Worm (Caenorhabditis elegans): ENCODE data around the gene ZK1240.9.

ZK1240.9 gene

DNA sequence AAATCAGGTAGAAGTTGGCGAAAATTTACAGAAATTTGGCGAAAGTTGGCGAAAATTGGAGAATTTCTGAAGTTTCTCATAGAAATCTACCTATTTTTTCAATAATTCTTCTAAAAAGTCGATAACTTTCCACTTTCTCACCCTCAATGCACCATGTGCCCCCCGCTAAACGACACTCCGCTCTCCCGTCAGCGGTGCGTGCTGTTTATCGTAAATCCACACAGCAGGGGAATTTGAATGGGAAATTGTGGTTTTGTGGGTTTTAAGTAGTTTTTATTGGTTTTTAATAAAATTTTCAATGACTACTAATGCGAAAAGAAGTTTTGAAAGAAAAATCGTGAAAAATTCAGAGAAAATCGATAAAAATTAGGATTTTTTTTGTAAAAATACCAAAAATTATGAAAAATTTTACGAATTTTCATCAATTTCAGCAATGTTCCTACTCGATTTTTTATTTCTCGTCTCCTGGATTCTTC, 24.1 kb downstream of the ZK1240.9 start, which contains the start of gene F43C11.6:
F43C11.6 (plus strand) TSS at position 426 of the 476 bp plus-strand sequence.
- TF ChIP-seq tab-1 (GFP tag; IDR thresholded peaks at IDR 0.05) (no peak), flt-1 (GFP tag; IDR thresholded peaks at IDR 0.05) (no peak), T22C8.4 (GFP tag; IDR thresholded peaks at IDR 0.05) (no peak), cog-1 (tag; optimal IDR thresholded peaks at IDR 0.05) (no peak), klf-2 (GFP tag; conservative IDR thresholded peaks at IDR 0.05) (no peak), ref-1 (GFP tag; conservative IDR thresholded peaks at IDR 0.05) (no peak), ztf-29 (GFP tag; IDR thresholded peaks at IDR 0.05) (no peak), med-1 (GFP tag; optimal IDR thresholded peaks at IDR 0.05; ENCODE audit: insufficient read depth) (no peak), ztf-23 (GFP tag; IDR thresholded peaks at IDR 0.05) (no peak)

DNA sequence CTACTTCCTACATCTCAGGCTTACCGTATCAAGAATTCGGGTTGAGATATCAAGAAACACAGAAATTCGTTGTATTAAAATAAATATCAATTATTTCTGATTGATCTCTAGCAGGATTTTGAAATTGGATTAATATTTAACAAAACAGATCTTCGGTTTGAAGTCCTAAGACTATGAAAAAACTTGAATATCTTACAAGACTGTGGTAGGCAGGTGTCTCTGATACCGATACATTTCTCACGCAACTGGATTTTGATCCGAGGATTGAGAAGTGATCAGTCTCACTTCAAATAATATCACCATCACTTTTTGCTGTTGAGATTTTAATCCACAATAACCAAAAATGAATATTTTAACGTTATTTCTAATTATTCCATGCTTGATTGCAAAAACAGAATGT, 28.7 kb downstream of the ZK1240.9 start, which contains the start of gene F43C11.4:
F43C11.4 (plus strand) TSS at position 301 of the 400 bp plus-strand sequence.
- no peak for TF ChIP-seq med-1 (GFP tag; optimal IDR thresholded peaks at IDR 0.05; ENCODE audit: insufficient read depth)
- no peak for TF ChIP-seq klf-2 (GFP tag; conservative IDR thresholded peaks at IDR 0.05)
- no peak for TF ChIP-seq ztf-29 (GFP tag; IDR thresholded peaks at IDR 0.05)

DNA sequence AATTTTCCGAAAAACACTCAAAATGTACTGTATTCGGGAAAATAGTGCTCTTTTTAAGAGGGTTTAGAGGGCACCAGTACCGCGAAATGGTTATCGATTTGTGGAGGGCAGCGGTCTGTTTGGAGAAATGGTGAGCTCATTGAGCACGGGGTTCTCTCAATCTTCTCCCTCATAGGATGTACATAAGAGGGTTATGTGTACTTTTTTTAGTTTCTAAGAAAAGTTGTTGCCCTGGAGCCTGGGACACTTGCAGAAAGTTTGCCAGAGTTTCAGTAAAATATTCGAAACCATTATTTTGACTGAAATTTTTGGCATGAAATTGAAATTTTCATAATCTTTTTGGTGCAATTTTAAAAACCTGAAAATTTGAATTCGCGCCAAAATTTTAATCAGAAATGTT, 34.6 kb downstream of the ZK1240.9 start, which contains the start of gene F43C11.10:
F43C11.10 (minus strand) TSS at position 101 of the 400 bp plus-strand sequence.
- TF ChIP-seq med-1 (GFP tag; optimal IDR thresholded peaks at IDR 0.05; ENCODE audit: insufficient read depth) (no peak), ztf-29 (GFP tag; IDR thresholded peaks at IDR 0.05) (no peak), flt-1 (GFP tag; IDR thresholded peaks at IDR 0.05) (no peak)

DNA sequence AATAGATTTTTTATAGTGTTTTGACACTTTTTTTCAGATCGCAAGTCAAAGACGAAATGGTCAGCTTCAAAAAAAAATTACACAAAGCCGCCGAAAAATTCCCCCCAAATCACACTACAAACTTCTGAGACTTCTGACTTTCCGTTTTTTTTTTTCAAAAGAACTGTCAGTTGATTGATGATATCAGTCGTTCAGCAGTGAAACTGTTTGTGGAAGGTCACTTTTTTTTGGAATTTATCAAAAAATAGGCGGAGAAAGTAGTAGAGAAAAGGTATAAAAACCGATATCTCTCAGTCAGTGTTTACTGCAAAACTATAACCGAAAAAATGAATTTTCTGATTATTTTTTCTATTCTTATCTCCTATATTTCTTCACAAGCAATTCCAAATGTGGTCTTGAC, 35.0 kb downstream of the ZK1240.9 start, which contains the start of gene F43C11.3:
F43C11.3 (plus strand) TSS at position 301 of the 400 bp plus-strand sequence.
- TF ChIP-seq tab-1 (GFP tag; IDR thresholded peaks at IDR 0.05) (no peak), ztf-29 (GFP tag; IDR thresholded peaks at IDR 0.05) (no peak), ztf-23 (GFP tag; IDR thresholded peaks at IDR 0.05) (no peak), T22C8.4 (GFP tag; IDR thresholded peaks at IDR 0.05) (no peak), flt-1 (GFP tag; IDR thresholded peaks at IDR 0.05) (no peak), cog-1 (tag; optimal IDR thresholded peaks at IDR 0.05) (no peak), klf-2 (GFP tag; conservative IDR thresholded peaks at IDR 0.05) (no peak), med-1 (GFP tag; optimal IDR thresholded peaks at IDR 0.05; ENCODE audit: insufficient read depth) (no peak), ref-1 (GFP tag; conservative IDR thresholded peaks at IDR 0.05) (no peak)

DNA sequence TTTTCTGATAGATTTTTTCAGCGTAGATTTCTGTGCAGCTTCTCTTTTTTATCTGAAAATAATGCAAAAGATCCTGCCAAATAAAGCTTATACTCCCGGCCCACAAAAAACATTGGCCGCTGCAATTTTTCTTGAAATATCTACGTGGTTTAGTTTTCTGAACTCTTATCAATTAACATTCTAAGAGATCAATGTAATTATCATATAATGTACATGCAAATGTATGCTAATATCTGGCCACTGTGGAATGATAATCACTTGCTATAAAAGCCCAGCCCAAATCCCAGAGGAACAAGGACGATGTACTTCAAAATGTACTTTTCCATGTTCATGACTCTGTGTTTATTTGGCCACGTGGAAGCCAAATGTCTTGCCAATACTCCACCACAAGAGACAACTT, 36.5 kb downstream of the ZK1240.9 start, which contains the start of gene F43C11.2:
F43C11.2 (plus strand) TSS at position 301 of the 400 bp plus-strand sequence.
- TF ChIP-seq ref-1 (GFP tag; conservative IDR thresholded peaks at IDR 0.05) (no peak), cog-1 (tag; optimal IDR thresholded peaks at IDR 0.05) (no peak), tab-1 (GFP tag; IDR thresholded peaks at IDR 0.05) (no peak), klf-2 (GFP tag; conservative IDR thresholded peaks at IDR 0.05) (no peak), ztf-23 (GFP tag; IDR thresholded peaks at IDR 0.05) (no peak), flt-1 (GFP tag; IDR thresholded peaks at IDR 0.05) (no peak)

DNA sequence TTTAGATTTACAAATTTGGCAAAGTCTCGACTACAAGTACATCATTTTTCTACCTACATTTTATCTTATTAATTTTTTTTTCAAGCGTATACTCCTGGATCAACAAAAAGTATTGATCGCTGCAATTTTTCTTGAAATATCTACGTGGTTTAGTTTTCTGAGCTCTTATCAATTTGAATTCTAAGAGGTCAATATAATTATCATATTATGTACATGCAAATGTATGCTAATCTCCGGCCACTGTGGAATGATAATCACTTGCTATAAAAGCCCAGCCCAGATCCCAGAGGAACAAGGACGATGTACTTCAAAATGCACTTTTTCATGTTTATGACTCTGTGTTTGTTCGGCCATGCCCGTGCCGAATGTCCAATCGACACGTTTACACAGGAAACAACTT, 38.8 kb downstream of the ZK1240.9 start, which contains the start of gene F43C11.1:
F43C11.1 (plus strand) TSS at position 301 of the 400 bp plus-strand sequence.
- TF ChIP-seq ztf-23 (GFP tag; IDR thresholded peaks at IDR 0.05) = no peak
- TF ChIP-seq tab-1 (GFP tag; IDR thresholded peaks at IDR 0.05) = no peak

DNA sequence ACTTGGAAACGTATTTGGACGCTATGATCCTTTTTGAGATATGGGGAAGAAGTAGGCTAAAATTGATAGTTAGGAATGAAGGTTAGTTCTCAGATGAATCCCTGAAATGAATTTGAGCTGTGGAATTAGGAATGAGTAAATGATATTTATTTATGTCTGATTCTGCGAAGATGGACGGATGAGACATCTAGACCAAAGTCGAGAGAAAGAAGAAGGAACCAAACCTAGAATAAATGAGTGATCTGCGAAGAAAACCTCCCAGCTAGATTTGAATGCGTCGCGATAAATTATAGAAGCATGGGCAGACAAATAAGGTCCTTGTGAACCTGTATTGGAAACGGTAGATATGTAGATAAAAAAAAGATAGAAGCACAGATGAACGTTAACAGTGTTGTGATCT, 42.0 kb downstream of the ZK1240.9 start, which contains the start of gene F43C11.16:
F43C11.16 (minus strand) TSS at position 101 of the 400 bp plus-strand sequence.
- TF ChIP-seq T22C8.4 (GFP tag; IDR thresholded peaks at IDR 0.05) = no peak
- no peak for TF ChIP-seq ztf-23 (GFP tag; IDR thresholded peaks at IDR 0.05)
- no peak for TF ChIP-seq tab-1 (GFP tag; IDR thresholded peaks at IDR 0.05)
- no peak for TF ChIP-seq ref-1 (GFP tag; conservative IDR thresholded peaks at IDR 0.05)
- TF ChIP-seq med-1 (GFP tag; optimal IDR thresholded peaks at IDR 0.05; ENCODE audit: insufficient read depth) = no peak

DNA sequence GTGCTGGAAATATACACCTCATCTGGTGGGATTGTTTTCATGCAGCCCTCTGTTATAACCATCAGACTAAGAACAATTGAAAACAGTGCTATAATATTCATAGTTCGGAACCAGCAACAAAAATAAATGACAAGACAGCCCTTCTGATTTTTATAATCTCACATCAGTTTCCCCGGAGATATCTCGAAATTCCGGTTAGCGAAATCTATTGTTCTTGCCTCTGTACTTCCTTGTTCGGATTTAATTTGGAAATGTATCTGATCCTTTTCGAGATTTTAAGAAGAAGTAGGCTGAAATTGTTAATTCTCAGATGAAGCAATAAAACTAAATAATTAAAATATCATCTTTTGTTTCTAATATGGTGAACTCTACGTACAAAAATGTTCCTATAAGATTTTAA, 45.7 kb downstream of the ZK1240.9 start, which contains the start of gene F43C11.11:
F43C11.11 (minus strand) TSS at position 101 of the 400 bp plus-strand sequence.
- TF ChIP-seq ztf-23 (GFP tag; IDR thresholded peaks at IDR 0.05) (no peak), T22C8.4 (GFP tag; IDR thresholded peaks at IDR 0.05) (no peak), klf-2 (GFP tag; conservative IDR thresholded peaks at IDR 0.05) (no peak), med-1 (GFP tag; optimal IDR thresholded peaks at IDR 0.05; ENCODE audit: insufficient read depth) (no peak), flt-1 (GFP tag; IDR thresholded peaks at IDR 0.05) (no peak), cog-1 (tag; optimal IDR thresholded peaks at IDR 0.05) (no peak), tab-1 (GFP tag; IDR thresholded peaks at IDR 0.05) (no peak), ztf-29 (GFP tag; IDR thresholded peaks at IDR 0.05) (no peak), ref-1 (GFP tag; conservative IDR thresholded peaks at IDR 0.05) (no peak)

DNA sequence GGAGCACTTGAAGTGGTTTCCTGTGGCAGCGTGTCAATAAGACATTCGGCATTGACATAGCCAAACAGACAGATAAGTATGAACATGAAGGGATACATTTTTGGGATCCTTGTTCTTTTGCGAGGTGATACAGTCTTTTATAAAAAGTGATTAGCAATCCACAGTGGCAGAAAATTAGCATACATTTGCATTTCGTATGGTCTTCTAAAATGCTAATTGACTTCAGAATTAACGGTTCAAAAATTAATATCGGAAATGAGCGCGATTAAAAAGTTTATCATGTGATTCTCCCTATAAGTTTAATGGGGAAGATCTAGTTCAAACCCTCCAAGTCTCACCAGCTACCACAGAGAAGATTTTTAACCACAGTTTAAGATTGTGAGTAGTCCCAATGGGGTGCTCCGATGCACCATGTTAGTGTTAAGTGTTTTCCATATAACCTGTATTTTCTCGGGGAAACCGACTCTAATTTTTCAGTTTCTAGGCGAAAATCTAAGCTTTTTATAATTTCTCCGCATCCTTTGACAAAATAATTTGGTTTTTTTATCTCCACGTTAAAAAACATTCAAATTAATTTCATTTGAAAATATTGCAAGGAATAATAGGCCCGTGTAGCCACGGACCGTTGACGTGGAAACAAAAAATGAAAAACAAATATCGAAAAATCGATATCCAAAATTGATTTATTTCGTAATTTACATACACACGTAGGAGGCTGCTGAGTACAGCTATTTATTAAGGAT, 48.8 kb downstream of the ZK1240.9 start, which contains the start of the genes F43C11.12 and F16G10.5:
F43C11.12 (minus strand) TSS at position 101 of the 743 bp plus-strand sequence.
F16G10.5 (plus strand) TSS at position 693 of the 743 bp plus-strand sequence.
- TF ChIP-seq klf-2 (GFP tag; conservative IDR thresholded peaks at IDR 0.05) (no peak), flt-1 (GFP tag; IDR thresholded peaks at IDR 0.05) (no peak), tab-1 (GFP tag; IDR thresholded peaks at IDR 0.05) (no peak), T22C8.4 (GFP tag; IDR thresholded peaks at IDR 0.05) (no peak), med-1 (GFP tag; optimal IDR thresholded peaks at IDR 0.05; ENCODE audit: insufficient read depth) (no peak), ztf-29 (GFP tag; IDR thresholded peaks at IDR 0.05) (no peak), ref-1 (GFP tag; conservative IDR thresholded peaks at IDR 0.05) (no peak), ztf-23 (GFP tag; IDR thresholded peaks at IDR 0.05) (no peak), cog-1 (tag; optimal IDR thresholded peaks at IDR 0.05) (no peak)

DNA sequence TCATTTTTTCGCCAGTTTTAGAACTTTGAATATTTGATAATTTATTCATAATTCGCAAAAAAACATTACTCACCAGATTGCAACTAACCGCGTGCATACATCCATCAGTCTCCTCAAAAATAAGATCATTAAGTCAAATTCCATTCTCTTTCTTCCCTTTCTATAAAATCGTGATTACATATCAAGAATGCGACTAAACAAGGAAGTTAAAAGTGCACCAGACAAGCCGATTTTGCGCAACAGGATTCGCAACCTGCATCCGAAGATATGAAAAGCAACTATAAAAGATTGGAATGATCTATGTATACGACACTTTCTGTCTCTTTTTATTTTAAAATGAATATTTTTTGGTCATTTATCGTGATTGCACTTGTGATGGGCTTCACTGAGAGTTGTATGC, 51.0 kb downstream of the ZK1240.9 start, which contains the start of gene hpo-25:
hpo-25 (plus strand) TSS at position 301 of the 400 bp plus-strand sequence.
- no peak for TF ChIP-seq T22C8.4 (GFP tag; IDR thresholded peaks at IDR 0.05)
- no peak for TF ChIP-seq ztf-29 (GFP tag; IDR thresholded peaks at IDR 0.05)
- no peak for TF ChIP-seq flt-1 (GFP tag; IDR thresholded peaks at IDR 0.05)
- no peak for TF ChIP-seq ref-1 (GFP tag; conservative IDR thresholded peaks at IDR 0.05)
- TF ChIP-seq med-1 (GFP tag; optimal IDR thresholded peaks at IDR 0.05; ENCODE audit: insufficient read depth) = no peak
- no peak for TF ChIP-seq tab-1 (GFP tag; IDR thresholded peaks at IDR 0.05)
- no peak for TF ChIP-seq cog-1 (tag; optimal IDR thresholded peaks at IDR 0.05)
- TF ChIP-seq klf-2 (GFP tag; conservative IDR thresholded peaks at IDR 0.05) = no peak
- no peak for TF ChIP-seq ztf-23 (GFP tag; IDR thresholded peaks at IDR 0.05)
